Worm (Caenorhabditis elegans) whole organism, L1 larva: ENCODE data around the gene T06D8.2.

ENCODE experiments used
- ceh-82 ChIP-seq, 3 experiments: fragments of 150-350 bp in 1 of 3; sonication (generic microtip) in 2 of 3; optimal IDR thresholded peaks; 2 replicates each; lab custom pipeline; 2014 to 2017; ENCODE audit warnings: missing biosample characterization in 3 of 3, missing genetic modification characterization in 3 of 3
- mep-1 ChIP-seq: fragments of 150-350 bp; optimal IDR thresholded peaks from 2 replicates; lab custom pipeline; 2014; ENCODE audit warnings: missing biosample characterization, missing genetic modification characterization
- pqm-1 ChIP-seq: sonication (generic microtip); optimal IDR thresholded peaks from 3 replicates; lab custom pipeline; 2017; ENCODE audit warnings: missing biosample characterization, missing genetic modification characterization
- sox-4 ChIP-seq: sonication (generic microtip); optimal IDR thresholded peaks from 2 replicates; lab custom pipeline; 2016; ENCODE audit warnings: missing genetic modification characterization, missing compliant biosample characterization

- TF ChIP-seq mep-1 (tag; lab: Kevin White, UChicago), result no peak
- TF ChIP-seq pqm-1 (tag; lab: Kevin White, UChicago), result no peak
- TF ChIP-seq ceh-82 (tag; optimal IDR thresholded peaks at IDR 0.05; lab: Kevin White, UChicago), result no peak
- no peak for TF ChIP-seq sox-4 (tag; lab: Kevin White, UChicago)
Observed at ce11 chrII:11221771-11222355, 4.6 kb upstream of the T06D8.2 start, which contains the start of gene plpr-1.
